Worm (Caenorhabditis elegans): ENCODE measurements around the gene ubc-24.

ubc-24 gene

DNA sequence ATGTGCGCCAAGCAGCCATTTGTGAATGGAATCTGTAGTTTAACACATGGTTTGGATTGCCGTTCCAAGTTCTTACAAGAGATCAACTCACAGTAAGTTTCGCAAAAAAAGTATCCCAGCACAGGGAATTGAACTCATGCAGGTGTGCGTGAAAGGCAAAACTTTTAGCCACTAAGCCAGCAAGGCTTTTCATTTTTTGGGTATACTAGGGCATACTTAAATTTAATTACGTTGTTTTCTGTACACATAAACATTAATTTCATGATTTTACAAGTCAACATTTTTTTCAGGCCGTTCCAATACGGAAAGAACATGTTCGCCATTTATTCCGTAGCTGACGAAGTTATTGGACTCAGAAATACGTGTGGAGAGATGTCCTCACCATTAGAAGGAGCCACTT is 36.1 kb downstream of the ubc-24 start (continued):
- no peak for TF ChIP-seq B0019.2 (GFP tag; conservative IDR thresholded peaks at IDR 0.05)
- TF ChIP-seq tlf-1 (GFP tag; optimal IDR thresholded peaks at IDR 0.05), result peak; percentile 41
- TF ChIP-seq fkh-3 (tag; optimal IDR thresholded peaks at IDR 0.05), result peak; percentile 76
- peak; percentile 97 for TF ChIP-seq die-1 (tag; optimal IDR thresholded peaks at IDR 0.05)
- TF ChIP-seq lsy-27 (tag; optimal IDR thresholded peaks at IDR 0.05; ENCODE audit: borderline replicate concordance, insufficient read depth), result no peak
- TF ChIP-seq F33H1.4 (GFP tag; IDR thresholded peaks at IDR 0.05), result peak; percentile 49
- peak; percentile 44 for TF ChIP-seq lsl-1 (GFP tag; optimal IDR thresholded peaks at IDR 0.05)
- TF ChIP-seq attf-3 (GFP tag; conservative IDR thresholded peaks at IDR 0.05), result no peak
- TF ChIP-seq ceh-40 (GFP tag; IDR thresholded peaks at IDR 0.05), result peak; percentile 76
- TF ChIP-seq Y67H2A.10 (GFP tag; conservative IDR thresholded peaks at IDR 0.05), result no peak
- peak; percentile 97 for TF ChIP-seq T26A5.8 (tag; optimal IDR thresholded peaks at IDR 0.05)
- no peak for TF ChIP-seq F23B12.7 (tag; optimal IDR thresholded peaks at IDR 0.05; ENCODE audit: insufficient read depth)
- peak; percentile 73 for TF ChIP-seq madf-6 (GFP tag; IDR thresholded peaks at IDR 0.05)
- TF ChIP-seq efl-1 (GFP tag; optimal IDR thresholded peaks at IDR 0.05), result no peak
- TF ChIP-seq B0336.3 (GFP tag; IDR thresholded peaks at IDR 0.05), result no peak
- no peak for TF ChIP-seq dpl-1 (GFP tag; optimal IDR thresholded peaks at IDR 0.05)
- peak; percentile 74; the same call in 1 of the 2 replicates for TF ChIP-seq aptf-3 (GFP tag; IDR thresholded peaks at IDR 0.05)
- peak; percentile 59; the same call in 1 of the 2 replicates for TF ChIP-seq Y56A3A.18 (GFP tag; IDR thresholded peaks at IDR 0.05)
- TF ChIP-seq akir-1 (GFP tag; optimal IDR thresholded peaks at IDR 0.05), result no peak
- no peak for TF ChIP-seq sptf-2 (GFP tag; optimal IDR thresholded peaks at IDR 0.05)
- no peak for TF ChIP-seq ceh-91 (GFP tag; IDR thresholded peaks at IDR 0.05)
- TF ChIP-seq somi-1 (GFP tag; optimal IDR thresholded peaks at IDR 0.05), result peak; percentile 46
- no peak for TF ChIP-seq aptf-2 (GFP tag; conservative IDR thresholded peaks at IDR 0.05)
- peak; percentile 76 for TF ChIP-seq ztf-18 (tag; optimal IDR thresholded peaks at IDR 0.05)
- peak; percentile 94 for TF ChIP-seq tbp1 (GFP tag; optimal IDR thresholded peaks at IDR 0.05)
- TF ChIP-seq nhr-80 (tag; optimal IDR thresholded peaks at IDR 0.05), result peak; percentile 14
- TF ChIP-seq madf-10 (tag; optimal IDR thresholded peaks at IDR 0.05), result peak; percentile 27
- peak; percentile 34 for TF ChIP-seq ceh-27 (GFP tag; optimal IDR thresholded peaks at IDR 0.05)
- TF ChIP-seq mcd-1 (GFP tag; IDR thresholded peaks at IDR 0.05), result peak; percentile 53; the same call in 1 of the 2 replicates
- peak; percentile 32 to 36 for TF ChIP-seq let-607 (tag; optimal IDR thresholded peaks at IDR 0.05)
- peak; percentile 92 for TF ChIP-seq snpc-3.4 (tag; optimal IDR thresholded peaks at IDR 0.05)
- TF ChIP-seq ztf-3 (GFP tag; optimal IDR thresholded peaks at IDR 0.05), result peak; percentile 6
- TF ChIP-seq dpff-1 (tag; optimal IDR thresholded peaks at IDR 0.05), result peak; percentile 87

DNA sequence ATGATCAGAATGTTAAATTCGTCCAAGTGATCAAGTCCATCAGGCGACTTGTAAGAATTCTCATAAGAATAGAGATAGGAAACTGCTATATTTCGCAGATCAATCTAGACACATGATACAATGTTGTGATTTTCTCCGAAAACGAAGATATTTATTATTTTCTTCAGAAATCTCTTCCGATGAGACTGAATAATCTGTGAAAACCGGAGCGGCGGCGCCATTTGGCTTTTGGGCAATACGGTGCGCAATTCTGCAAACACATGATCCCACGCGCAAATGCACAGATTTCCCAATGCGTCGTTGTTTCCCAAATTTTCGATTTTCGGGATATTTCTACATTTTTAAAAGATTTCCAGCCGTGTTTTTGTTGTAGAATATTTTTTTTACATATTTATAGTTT is 36.8 kb downstream of the ubc-24 start:
- TF ChIP-seq ama-1 (optimal IDR thresholded peaks at IDR 0.05) (no peak), ama-1 (GFP tag; optimal IDR thresholded peaks at IDR 0.05) (no peak), xnd-1 (tag; optimal IDR thresholded peaks at IDR 0.05) (peak; percentile 5), Y95B8A.8 (GFP tag; IDR thresholded peaks at IDR 0.05) (no peak), madf-3 (GFP tag; IDR thresholded peaks at IDR 0.05) (no peak), nhr-179 (tag; optimal IDR thresholded peaks at IDR 0.05) (no peak), tlf-1 (GFP tag; optimal IDR thresholded peaks at IDR 0.05) (no peak), hmg-1.2 (GFP tag; IDR thresholded peaks at IDR 0.05) (peak; percentile 28; the same call in 1 of the 2 replicates), dox-1 (GFP tag; IDR thresholded peaks at IDR 0.05) (peak; percentile 57; the same call in 1 of the 2 replicates), egl-44 (GFP tag; IDR thresholded peaks at IDR 0.05) (no peak), ceh-91 (GFP tag; IDR thresholded peaks at IDR 0.05) (0 out of 2 replicates have a peak, but pooled peaks have one; percentile 16), unc-62 (GFP tag; optimal IDR thresholded peaks at IDR 0.05) (no peak), unc-130 (GFP tag; optimal IDR thresholded peaks at IDR 0.05) (no peak), F39B2.1 (GFP tag; IDR thresholded peaks at IDR 0.05) (no peak), sea-2 (GFP tag; IDR thresholded peaks at IDR 0.05) (no peak), ekl-4 (GFP tag; IDR thresholded peaks at IDR 0.05) (no peak), zim-3 (tag; optimal IDR thresholded peaks at IDR 0.05) (no peak), ztf-6 (GFP tag; IDR thresholded peaks at IDR 0.05) (no peak), ztf-26 (tag; optimal IDR thresholded peaks at IDR 0.05) (peak; percentile 2), F57A8.1 (GFP tag; optimal IDR thresholded peaks at IDR 0.05) (no peak)

All from whole organism, young adult.